Fruit fly (Drosophila melanogaster): ENCODE data around the gene JMJD7.

DNA sequence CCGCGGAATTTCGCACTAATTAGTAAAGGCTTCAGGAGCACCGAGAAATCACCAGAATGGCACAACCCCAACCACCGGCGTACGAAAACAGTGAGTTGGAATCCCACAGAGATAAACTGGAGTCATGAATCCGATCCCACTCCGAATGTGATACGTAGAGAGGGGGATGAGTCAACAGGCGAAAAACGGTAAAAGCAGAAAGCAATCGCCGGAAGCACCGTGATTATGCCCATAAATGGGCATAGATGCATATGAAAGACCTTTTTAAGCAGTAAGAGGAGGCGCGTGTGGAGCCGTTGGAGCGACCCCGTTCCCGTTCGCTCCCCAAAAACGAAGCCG, 37.2 kb downstream of the JMJD7 start:
- TF ChIP-seq CG2199 (GFP tag; IDR thresholded peaks at IDR 0.05) (no peak), amos (GFP tag; IDR thresholded peaks at IDR 0.05; ENCODE audit: partially characterized antibody) (no peak), CG11560 (tag; IDR thresholded peaks at IDR 0.05) (no peak), maf-S (GFP tag; optimal IDR thresholded peaks at IDR 0.05) (no peak)

Measured in whole organism, embryonic.